Worm (Caenorhabditis elegans) whole organism, midembryonic: ENCODE results near the gene K08D8.7.

ENCODE experiments used
- T22C8.4 ChIP-seq: fragments of 200-800 bp; sonication (Bioruptor generic); IDR thresholded peaks from 2 replicates; pipeline ENCODE4 v1.3.6; 2022; ENCODE audit warnings: missing genetic modification characterization, missing compliant biosample characterization
- cog-1 ChIP-seq: sonication (generic microtip); optimal IDR thresholded peaks from 2 replicates; lab custom pipeline; 2016; ENCODE audit warnings: missing genetic modification characterization, missing compliant biosample characterization
- flt-1 ChIP-seq: fragments of 200-800 bp; sonication (Bioruptor generic); IDR thresholded peaks from 2 replicates; pipeline ENCODE4 v1.3.6; 2022; ENCODE audit warnings: missing genetic modification characterization, missing compliant biosample characterization
- klf-2 ChIP-seq: fragments of 200-800 bp; sonication (Bioruptor generic); conservative IDR thresholded peaks from 2 replicates; pipeline ENCODE4 v1.3.6; 2022; ENCODE audit warnings: missing genetic modification reagents, missing genetic modification characterization, missing compliant biosample characterization
- med-1 ChIP-seq: sonication (generic microtip); optimal IDR thresholded peaks from 2 replicates; lab custom pipeline; 2017; ENCODE audit warnings: missing genetic modification characterization, mild to moderate bottlenecking, missing compliant biosample characterization, antibody characterized with exemption, missing genetic modification reagents; ENCODE audit not compliant: insufficient read depth
- ref-1 ChIP-seq: fragments of 200-800 bp; sonication (Bioruptor generic); conservative IDR thresholded peaks from 2 replicates; pipeline ENCODE4 v1.3.6; 2022; ENCODE audit warnings: missing genetic modification reagents, missing genetic modification characterization, missing compliant biosample characterization
- ztf-23 ChIP-seq: fragments of 200-800 bp; sonication (Bioruptor generic); IDR thresholded peaks from 2 replicates; pipeline ENCODE4 v1.3.6; 2022; ENCODE audit warnings: missing genetic modification reagents, missing genetic modification characterization, missing compliant biosample characterization
- ztf-29 ChIP-seq: fragments of 200-800 bp; sonication (Bioruptor generic); IDR thresholded peaks from 2 replicates; pipeline ENCODE4 v1.3.6; 2022; ENCODE audit warnings: missing genetic modification reagents, missing genetic modification characterization, missing compliant biosample characterization

DNA sequence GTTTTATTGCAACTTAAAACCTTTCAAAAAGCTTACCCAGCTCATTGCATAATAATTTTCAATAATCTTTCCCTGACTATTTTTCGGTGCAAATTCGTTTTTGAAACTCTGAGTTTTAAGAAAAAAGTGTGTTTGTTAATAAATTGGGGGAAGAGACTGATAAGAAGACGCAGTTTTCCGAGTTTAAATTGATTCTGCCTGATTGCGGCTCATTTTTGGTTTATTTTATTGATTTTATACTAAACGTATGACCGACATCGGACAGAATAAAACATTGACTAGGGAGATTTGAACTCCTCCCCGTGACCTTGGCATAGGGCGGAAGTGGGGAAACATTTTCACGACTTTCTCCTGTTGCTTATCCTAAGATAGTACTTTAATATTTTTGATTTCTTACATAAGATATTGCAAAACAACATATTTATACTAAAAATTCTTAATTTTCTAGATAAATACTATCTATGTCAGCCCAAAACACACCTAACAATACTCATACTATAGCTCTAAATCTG lies at the start of gene K08D8.7:
- no peak for TF ChIP-seq ztf-23 (GFP tag; lab: Robert Waterston, UW)
- no peak for TF ChIP-seq med-1 (GFP tag; lab: Kevin White, UChicago)
- TF ChIP-seq cog-1, result no peak
- no peak for TF ChIP-seq flt-1 (GFP tag; lab: Robert Waterston, UW)
- TF ChIP-seq ref-1 (GFP tag; lab: Robert Waterston, UW), result no peak
- no peak for TF ChIP-seq T22C8.4
- TF ChIP-seq klf-2 (GFP tag; lab: Robert Waterston, UW), result no peak
- no peak for TF ChIP-seq ztf-29 (GFP tag; lab: Robert Waterston, UW)
